Worm (Caenorhabditis elegans) whole organism, early embryonic: ENCODE results near the gene T10D4.11.

Experiments
- ama-1 ChIP-seq: fragments of 150-350 bp; optimal IDR thresholded peaks from 2 replicates; lab custom pipeline; 2014
- hmbx-1 ChIP-seq: sonication (generic microtip); optimal IDR thresholded peaks from 2 replicates; lab custom pipeline; 2016; ENCODE audit warnings: mild to moderate bottlenecking, missing genetic modification characterization, missing compliant biosample characterization

ce11 chrII:3113289-3113688 lies 36.1 kb downstream of the T10D4.11 start:
- TF ChIP-seq ama-1 = no peak
- no peak for TF ChIP-seq hmbx-1 (tag; lab: Kevin White, UChicago)
